Fruit fly (Drosophila melanogaster): Measurements from ENCODE around the gene Pus1.

Gene Pus1

DNA sequence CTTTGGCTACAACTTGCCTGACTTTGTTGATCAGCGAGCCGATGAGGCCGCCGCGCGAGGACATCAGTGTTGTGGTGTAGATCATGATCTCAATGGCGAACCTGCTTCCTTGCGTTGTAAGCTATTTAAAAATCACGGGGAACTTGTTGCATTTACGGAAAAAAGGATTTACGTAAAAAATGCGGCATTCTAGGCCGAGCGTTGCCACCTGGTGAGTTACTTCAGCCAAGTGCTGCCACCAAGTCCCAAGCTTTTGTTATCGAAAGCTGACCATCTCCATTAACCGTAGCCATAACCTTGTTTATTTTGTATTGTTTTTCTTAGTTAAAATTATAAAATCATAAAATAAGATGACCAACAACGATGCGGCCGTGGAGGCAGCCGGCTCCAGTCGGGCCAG lies 15.7 kb downstream of the Pus1 start, which contains the start of the genes TFAM and CG5412:
Gene TFAM, minus strand, starts transcription at position 222 of the 400 bp plus-strand sequence.
Gene CG5412, plus strand, starts transcription at position 265 of the 400 bp plus-strand sequence.
- no peak for TF ChIP-seq noc (tag; optimal IDR thresholded peaks at IDR 0.05)

DNA sequence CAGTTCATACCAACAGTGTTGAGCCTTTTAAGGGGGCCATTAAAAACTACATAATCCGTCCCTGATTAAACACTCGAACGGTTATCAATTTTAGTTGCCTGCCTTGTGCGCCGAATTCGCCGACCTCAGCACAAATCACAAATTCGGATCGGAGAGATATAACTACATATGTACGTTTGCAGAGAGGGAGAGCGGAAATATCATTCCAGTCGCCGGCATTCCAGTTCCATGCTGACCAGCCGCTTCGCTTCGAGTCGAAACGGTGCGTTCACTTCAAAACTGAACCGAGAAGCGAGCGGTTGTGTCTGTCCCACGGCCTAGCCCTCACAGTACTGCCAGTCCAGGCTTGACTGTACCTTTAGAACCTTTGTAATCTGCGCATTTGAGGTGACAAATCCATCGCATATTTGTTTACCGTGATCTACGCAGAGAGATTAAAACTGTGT lies 17.9 kb downstream of the Pus1 start:
- TF ChIP-seq noc (tag; optimal IDR thresholded peaks at IDR 0.05): peak; percentile 72

dm6 chr3R:20573326-20573725 lies 19.1 kb downstream of the Pus1 start:
- no peak for TF ChIP-seq noc (tag; optimal IDR thresholded peaks at IDR 0.05)

DNA sequence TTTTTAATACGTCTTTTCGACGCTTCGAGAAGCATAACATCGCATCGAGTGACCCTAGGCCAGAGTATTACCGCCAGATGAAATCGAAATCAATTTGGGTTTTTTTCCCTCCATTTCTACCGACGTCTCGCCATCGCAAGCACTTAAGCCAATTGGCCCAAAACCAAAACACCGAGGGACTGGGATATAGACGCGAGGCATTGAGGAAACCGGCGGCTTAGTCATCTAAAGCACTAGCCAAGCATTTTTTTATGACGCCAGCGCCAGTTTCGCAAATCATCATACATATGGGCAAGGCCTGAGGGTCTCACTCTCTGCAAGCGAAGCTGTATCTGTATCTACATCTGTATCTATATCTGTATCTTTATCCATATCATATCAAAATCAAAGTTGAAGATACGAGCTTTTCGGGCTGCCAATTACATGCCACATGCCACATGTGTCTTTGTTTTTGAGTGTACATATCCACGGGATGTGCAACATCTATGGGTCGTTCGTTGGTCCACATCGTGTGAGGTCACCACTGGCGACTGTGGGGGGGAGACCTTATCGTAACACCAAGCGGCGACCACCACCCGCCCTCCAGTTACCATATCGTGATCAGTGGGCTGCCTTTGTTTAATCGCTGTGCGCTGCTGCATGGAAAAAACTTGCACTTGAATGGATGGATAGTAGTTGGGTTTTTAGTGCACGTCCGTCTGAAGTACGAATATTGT lies 24.8 kb downstream of the Pus1 start:
- TF ChIP-seq noc (tag; optimal IDR thresholded peaks at IDR 0.05): no peak

DNA sequence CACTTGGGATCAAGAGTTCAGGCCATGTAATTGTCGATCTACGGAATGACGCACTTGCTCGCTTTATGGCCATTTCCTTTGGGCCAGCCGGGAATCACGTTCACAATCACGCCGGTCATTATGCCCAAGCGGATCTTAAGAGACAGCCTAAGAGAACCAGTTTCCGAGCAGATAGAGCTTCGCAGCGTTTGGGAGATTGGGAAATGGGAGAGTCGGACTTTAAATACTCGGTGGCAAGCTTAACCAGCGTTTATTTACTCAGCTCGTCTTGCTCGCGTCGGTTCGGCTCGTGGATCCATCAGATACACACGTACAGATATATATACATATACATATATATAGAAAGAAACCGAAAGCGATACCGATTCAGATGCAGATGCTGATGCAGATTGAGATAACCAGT lies 26.9 kb downstream of the Pus1 start:
- no peak for TF ChIP-seq noc (tag; optimal IDR thresholded peaks at IDR 0.05)

dm6 chr3R:20563830-20564421 lies 28.5 kb downstream of the Pus1 start, which contains the start of gene CG10877:
TSS of gene CG10877 (minus strand) at chr3R:20564067.
- no peak for TF ChIP-seq noc (tag; optimal IDR thresholded peaks at IDR 0.05)

dm6 chr3R:20560668-20561226 lies 31.7 kb downstream of the Pus1 start, which contains the start of gene CG5191:
TSS of gene CG5191 (plus strand) at chr3R:20560865.
- no peak for TF ChIP-seq noc (tag; optimal IDR thresholded peaks at IDR 0.05)

dm6 chr3R:20560019-20560667 lies 32.3 kb downstream of the Pus1 start, which contains the start of gene CG15922:
TSS of gene CG15922 (minus strand) at chr3R:20560280.
- no peak for TF ChIP-seq noc (tag; optimal IDR thresholded peaks at IDR 0.05)

DNA sequence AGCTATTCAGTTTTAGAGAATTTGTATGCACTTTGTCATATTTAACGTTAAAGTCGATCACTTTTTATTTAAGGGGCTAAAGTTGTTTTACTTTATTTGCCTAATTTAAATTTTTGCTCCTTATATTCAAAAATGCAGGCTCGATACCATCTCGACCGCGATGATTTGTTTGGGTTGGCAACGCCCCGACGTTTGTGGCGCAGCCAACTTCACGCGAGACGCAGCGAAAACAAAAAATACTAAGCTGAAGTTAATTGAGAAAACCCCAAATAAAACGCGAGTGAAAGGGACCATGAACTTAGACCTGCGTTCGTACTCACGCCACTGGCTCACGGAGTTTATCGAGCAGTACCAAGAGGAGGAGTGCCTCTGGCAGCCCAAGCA lies 34.4 kb downstream of the Pus1 start:
- no peak for TF ChIP-seq noc (tag; optimal IDR thresholded peaks at IDR 0.05)

dm6 chr3R:20557415-20558105 lies 34.9 kb downstream of the Pus1 start, which contains the start of the genes DPCoAC and CG5180:
TSS of gene DPCoAC (minus strand) at chr3R:20557667.
TSS of gene CG5180 (plus strand) at chr3R:20557930.
- peak; percentile 36 for TF ChIP-seq noc (tag; optimal IDR thresholded peaks at IDR 0.05)

DNA sequence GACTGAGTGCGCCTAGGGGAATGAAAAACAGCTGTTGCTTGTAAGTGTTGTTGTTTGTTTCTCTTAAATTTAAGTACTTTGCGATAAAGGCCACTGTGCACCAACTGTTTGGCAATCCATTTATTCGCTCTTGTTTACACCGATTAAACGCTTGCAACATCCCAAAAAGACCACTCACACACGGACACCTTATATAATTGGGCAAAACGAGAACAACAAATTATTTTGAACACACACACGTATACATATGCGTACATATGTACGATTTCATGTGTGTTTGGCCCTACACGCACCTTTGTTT lies 35.4 kb downstream of the Pus1 start:
- no peak for TF ChIP-seq noc (tag; optimal IDR thresholded peaks at IDR 0.05)

- peak; percentile 87 for TF ChIP-seq noc (tag; optimal IDR thresholded peaks at IDR 0.05)
Measured at dm6 chr3R:20556281-20557113, 36.0 kb downstream of the Pus1 start.

dm6 chr3R:20555720-20556280 lies 36.7 kb downstream of the Pus1 start:
- TF ChIP-seq noc (tag; optimal IDR thresholded peaks at IDR 0.05): no peak

DNA sequence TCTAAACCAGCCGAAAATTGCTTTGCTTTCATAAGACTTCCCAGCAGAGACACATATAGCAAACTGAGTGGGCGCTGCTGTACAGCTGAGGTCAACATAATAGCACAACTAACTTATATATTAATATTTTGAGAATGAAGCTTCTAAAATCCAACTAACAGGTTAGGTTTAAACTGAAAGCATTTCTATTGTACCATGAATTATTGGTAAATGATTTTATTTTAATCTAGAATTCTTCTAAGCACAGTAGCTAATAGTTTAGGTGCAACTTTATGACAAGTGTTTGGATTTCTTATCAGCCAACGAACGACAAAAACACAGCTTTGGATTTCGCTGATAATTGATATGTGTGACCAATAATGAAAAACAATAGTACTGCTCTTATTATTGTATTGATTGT lies 37.4 kb downstream of the Pus1 start:
- peak; percentile 39 for TF ChIP-seq noc (tag; optimal IDR thresholded peaks at IDR 0.05)

DNA sequence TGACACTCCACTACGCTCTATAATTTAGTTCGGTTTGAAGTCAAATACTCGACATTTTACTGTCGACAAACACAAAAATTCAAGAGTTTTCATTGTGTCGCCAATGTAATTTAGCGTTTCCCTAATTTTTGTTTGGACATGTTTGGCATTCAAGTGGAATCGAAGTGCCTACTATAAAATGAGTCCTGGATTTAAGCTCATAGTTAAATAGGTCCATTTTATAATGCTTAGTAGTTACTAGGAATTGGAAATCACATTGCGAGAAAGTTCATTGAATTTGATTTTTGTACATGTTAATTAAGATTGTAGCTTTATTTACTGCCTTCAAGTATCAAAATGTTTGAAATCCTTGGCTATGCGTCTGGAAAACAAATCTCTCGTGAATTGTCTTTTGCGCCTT lies 38.2 kb downstream of the Pus1 start, which contains the start of gene att-ORFB:
Gene att-ORFB, minus strand, starts transcription at position 101 of the 400 bp plus-strand sequence.
- TF ChIP-seq noc (tag; optimal IDR thresholded peaks at IDR 0.05): no peak

All from whole organism, larva.